Fruit fly (Drosophila melanogaster) whole organism, embryonic: Measurements from ENCODE around the gene PGRP-LE.
A peak's percentile ranks its signal among the peaks of the same experiment; 100 is the strongest.

Experiments used
- BtbVII ChIP-seq: fragments of 200-800 bp; sonication (Bioruptor generic); optimal IDR thresholded peaks from 3 replicates; lab custom pipeline; 2017; ENCODE audit warnings: missing biosample characterization, mild to moderate bottlenecking, missing genetic modification characterization
- CG10274 ChIP-seq: fragments of 200-800 bp; sonication (Bioruptor generic); optimal IDR thresholded peaks from 3 replicates; lab custom pipeline; 2017; ENCODE audit warnings: missing biosample characterization, mild to moderate bottlenecking, missing genetic modification characterization
- CG10366 ChIP-seq: fragments of 200-800 bp; sonication (Bioruptor generic); IDR thresholded peaks from 2 replicates; pipeline ENCODE4 v1.3.6; 2022; ENCODE audit warnings: missing biosample characterization, missing genetic modification characterization
- CG10654 ChIP-seq: fragments of 200-800 bp; sonication (Bioruptor generic); optimal IDR thresholded peaks from 2 replicates; lab custom pipeline; 2016; ENCODE audit warnings: missing biosample characterization, missing genetic modification characterization
- CG11247 ChIP-seq: fragments of 200-800 bp; sonication (Bioruptor generic); IDR thresholded peaks from 2 replicates; pipeline ENCODE4 v1.3.6; 2022; ENCODE audit warnings: missing biosample characterization, missing genetic modification characterization
- CG12299 ChIP-seq: fragments of 200-800 bp; sonication (Bioruptor generic); optimal IDR thresholded peaks from 2 replicates; lab custom pipeline; 2018; ENCODE audit warnings: missing biosample characterization, mild to moderate bottlenecking, missing genetic modification characterization
- CG12769 ChIP-seq: fragments of 200-800 bp; sonication (Bioruptor generic); optimal IDR thresholded peaks from 2 replicates; lab custom pipeline; 2019; ENCODE audit warnings: missing biosample characterization, mild to moderate bottlenecking, missing genetic modification characterization, moderate library complexity
- CG14441 ChIP-seq: fragments of 200-800 bp; sonication (Bioruptor generic); IDR thresholded peaks from 2 replicates; pipeline ENCODE4 v1.3.6; 2022; ENCODE audit warnings: missing biosample characterization, missing genetic modification characterization
- CG14710 ChIP-seq: fragments of 200-800 bp; sonication (Bioruptor generic); optimal IDR thresholded peaks from 3 replicates; lab custom pipeline; 2019; ENCODE audit warnings: missing biosample characterization, mild to moderate bottlenecking, missing genetic modification characterization, moderate library complexity
- CG15601 ChIP-seq: fragments of 200-800 bp; sonication (Bioruptor generic); optimal IDR thresholded peaks from 3 replicates; lab custom pipeline; 2019; ENCODE audit warnings: missing biosample characterization, mild to moderate bottlenecking, missing genetic modification characterization, moderate library complexity
- CG1603 ChIP-seq: fragments of 200-800 bp; sonication (Bioruptor generic); optimal IDR thresholded peaks from 2 replicates; lab custom pipeline; 2019; ENCODE audit warnings: missing biosample characterization, mild to moderate bottlenecking, missing genetic modification characterization, moderate library complexity
- CG17328 ChIP-seq: fragments of 200-800 bp; sonication (Bioruptor generic); IDR thresholded peaks from 2 replicates; pipeline ENCODE4 v1.3.6; 2022; ENCODE audit warnings: missing biosample characterization, missing genetic modification characterization
- CG2712 ChIP-seq: fragments of 200-800 bp; optimal IDR thresholded peaks from 3 replicates; lab custom pipeline; 2019; ENCODE audit warnings: missing biosample characterization, mild to moderate bottlenecking, missing genetic modification characterization, moderate library complexity
- CG30403 ChIP-seq: fragments of 200-800 bp; sonication (Bioruptor generic); optimal IDR thresholded peaks from 3 replicates; lab custom pipeline; 2016; ENCODE audit warnings: missing biosample characterization, missing genetic modification characterization
- CG3407 ChIP-seq: fragments of 200-800 bp; sonication (Bioruptor generic); optimal IDR thresholded peaks from 2 replicates; lab custom pipeline; 2018; ENCODE audit warnings: missing biosample characterization, mild to moderate bottlenecking, missing genetic modification characterization
- CG3838 ChIP-seq: fragments of 200-800 bp; sonication (Bioruptor generic); optimal IDR thresholded peaks from 3 replicates; lab custom pipeline; 2016; ENCODE audit warnings: missing biosample characterization, missing genetic modification characterization
- CG3847 ChIP-seq: fragments of 200-800 bp; sonication (Bioruptor generic); IDR thresholded peaks from 2 replicates; pipeline ENCODE4 v1.3.6; 2022; ENCODE audit warnings: missing biosample characterization, missing genetic modification characterization
- CG43689 ChIP-seq: fragments of 200-800 bp; sonication (Bioruptor generic); IDR thresholded peaks from 2 replicates; pipeline ENCODE4 v1.3.6; 2022; ENCODE audit warnings: missing biosample characterization, missing genetic modification characterization
- CG7786 ChIP-seq: fragments of 200-800 bp; sonication (Bioruptor generic); optimal IDR thresholded peaks from 2 replicates; lab custom pipeline; 2016; ENCODE audit warnings: missing biosample characterization, missing genetic modification characterization
- CHES-1-like ChIP-seq: fragments of 200-800 bp; sonication (Bioruptor generic); optimal IDR thresholded peaks from 2 replicates; lab custom pipeline; 2016; ENCODE audit warnings: missing biosample characterization, missing genetic modification characterization
- Camta ChIP-seq: fragments of 200-800 bp; sonication (Bioruptor generic); optimal IDR thresholded peaks from 2 replicates; lab custom pipeline; 2016; ENCODE audit warnings: missing biosample characterization, missing genetic modification characterization
- Dek ChIP-seq: fragments of 200-800 bp; sonication (Bioruptor generic); optimal IDR thresholded peaks from 3 replicates; lab custom pipeline; 2019; ENCODE audit warnings: missing biosample characterization, mild to moderate bottlenecking, missing genetic modification characterization, moderate library complexity
- HLH3B ChIP-seq: fragments of 200-800 bp; sonication (Bioruptor generic); IDR thresholded peaks from 2 replicates; pipeline ENCODE4 v1.3.6; 2022; ENCODE audit warnings: missing biosample characterization, missing genetic modification characterization
- Hsf ChIP-seq: fragments of 200-800 bp; sonication (Bioruptor generic); optimal IDR thresholded peaks from 3 replicates; lab custom pipeline; 2016; ENCODE audit warnings: missing biosample characterization, missing genetic modification characterization
- Mad ChIP-seq: fragments of 200-800 bp; sonication (Bioruptor generic); optimal IDR thresholded peaks from 2 replicates; lab custom pipeline; 2016; ENCODE audit warnings: missing biosample characterization, missing genetic modification characterization
- Oli ChIP-seq: fragments of 200-800 bp; sonication (Bioruptor generic); optimal IDR thresholded peaks from 2 replicates; lab custom pipeline; 2018; ENCODE audit warnings: missing biosample characterization, mild to moderate bottlenecking, missing genetic modification characterization, moderate library complexity
- PHDP ChIP-seq: fragments of 200-800 bp; sonication (Bioruptor generic); optimal IDR thresholded peaks from 3 replicates; lab custom pipeline; 2018; ENCODE audit warnings: missing biosample characterization, mild to moderate bottlenecking, missing genetic modification characterization, moderate library complexity
- Pdp1 ChIP-seq, 2 experiments: fragments of 200-800 bp; sonication (Bioruptor generic); optimal IDR thresholded peaks; 3 replicates each; lab custom pipeline; 2016; ENCODE audit warnings: missing biosample characterization in 2 of 2, missing genetic modification characterization in 2 of 2, mild to moderate bottlenecking in 1 of 2, moderate library complexity in 1 of 2
- Ptx1 ChIP-seq: fragments of 200-800 bp; sonication (Bioruptor generic); IDR thresholded peaks from 2 replicates; pipeline ENCODE4 v1.3.6; 2022; ENCODE audit warnings: missing biosample characterization, missing genetic modification characterization
- Trl ChIP-seq, 3 experiments: fragments of >200 bp in 2 of 3; fragments of 200-800 bp in 1 of 3; sonication (Bioruptor generic) in 1 of 3; optimal IDR thresholded peaks; 2 replicates in 1 of 3; 3 replicates in 2 of 3; lab custom pipeline; 2016 to 2017; ENCODE audit warnings: missing biosample characterization in 1 of 3, missing genetic modification characterization in 1 of 3
- Vsx1 ChIP-seq: fragments of 200-800 bp; sonication (Bioruptor generic); optimal IDR thresholded peaks from 2 replicates; lab custom pipeline; 2017; ENCODE audit warnings: missing biosample characterization, mild to moderate bottlenecking, missing genetic modification characterization, missing genetic modification reagents
- chn ChIP-seq: fragments of 200-800 bp; sonication (Bioruptor generic); optimal IDR thresholded peaks from 2 replicates; lab custom pipeline; 2016; ENCODE audit warnings: missing biosample characterization, missing genetic modification characterization
- crp ChIP-seq, 2 experiments: fragments of 200-800 bp; sonication (Bioruptor generic); optimal IDR thresholded peaks; 2 replicates in 1 of 2; 3 replicates in 1 of 2; lab custom pipeline; 2017; ENCODE audit warnings: missing biosample characterization in 2 of 2, missing genetic modification characterization in 2 of 2, mild to moderate bottlenecking in 1 of 2, moderate library complexity in 1 of 2
- dimm ChIP-seq: fragments of 200-800 bp; sonication (Bioruptor generic); IDR thresholded peaks from 2 replicates; pipeline ENCODE4 v1.3.6; 2022; ENCODE audit warnings: missing biosample characterization, missing genetic modification characterization
- dmrt11E ChIP-seq: fragments of 200-800 bp; sonication (Bioruptor generic); optimal IDR thresholded peaks from 3 replicates; lab custom pipeline; 2018; ENCODE audit warnings: missing biosample characterization, mild to moderate bottlenecking, missing genetic modification characterization, moderate library complexity
- fd64A ChIP-seq: fragments of 200-800 bp; sonication (Bioruptor generic); optimal IDR thresholded peaks from 3 replicates; lab custom pipeline; 2018; ENCODE audit warnings: missing biosample characterization, mild to moderate bottlenecking, missing genetic modification characterization
- lola ChIP-seq, 3 experiments: fragments of >200 bp in 2 of 3; fragments of 200-800 bp in 1 of 3; sonication (Bioruptor generic) in 1 of 3; optimal IDR thresholded peaks; 2 replicates each; lab custom pipeline; 2017 to 2019; ENCODE audit warnings: missing biosample characterization in 3 of 3, missing genetic modification characterization in 3 of 3, mild to moderate bottlenecking in 1 of 3, moderate library complexity in 1 of 3
- nerfin-1 ChIP-seq: fragments of 200-800 bp; sonication (Bioruptor generic); optimal IDR thresholded peaks from 3 replicates; lab custom pipeline; 2019; ENCODE audit warnings: missing biosample characterization, mild to moderate bottlenecking, missing genetic modification characterization, moderate library complexity
- nmo ChIP-seq: fragments of 200-800 bp; sonication (Bioruptor generic); optimal IDR thresholded peaks from 2 replicates; lab custom pipeline; 2018; ENCODE audit warnings: missing biosample characterization, mild to moderate bottlenecking, missing genetic modification characterization, moderate library complexity
- pnt ChIP-seq: fragments of 200-800 bp; sonication (Bioruptor generic); optimal IDR thresholded peaks from 3 replicates; lab custom pipeline; 2016; ENCODE audit warnings: missing biosample characterization, missing genetic modification characterization
- psq ChIP-seq: fragments of 200-800 bp; sonication (Bioruptor generic); optimal IDR thresholded peaks from 2 replicates; lab custom pipeline; 2017; ENCODE audit warnings: missing biosample characterization, missing genetic modification characterization
- row ChIP-seq: fragments of 200-800 bp; sonication (Bioruptor generic); IDR thresholded peaks from 3 replicates; pipeline ENCODE4 v1.3.6; 2022; ENCODE audit warnings: missing biosample characterization, missing genetic modification characterization
- salm ChIP-seq: fragments of 200-800 bp; sonication (Bioruptor generic); optimal IDR thresholded peaks from 2 replicates; lab custom pipeline; 2018; ENCODE audit warnings: missing biosample characterization, mild to moderate bottlenecking, missing genetic modification characterization
- seq ChIP-seq: fragments of 200-800 bp; sonication (Bioruptor generic); IDR thresholded peaks from 2 replicates; pipeline ENCODE4 v1.3.6; 2022; ENCODE audit warnings: missing biosample characterization, missing genetic modification characterization
- slbo ChIP-seq: fragments of 200-800 bp; sonication (Bioruptor generic); IDR thresholded peaks from 2 replicates; pipeline ENCODE4 v1.3.6; 2022; ENCODE audit warnings: missing biosample characterization, missing genetic modification characterization
- sqz ChIP-seq: fragments of 200-800 bp; sonication (Bioruptor generic); optimal IDR thresholded peaks from 3 replicates; lab custom pipeline; 2018; ENCODE audit warnings: missing biosample characterization, mild to moderate bottlenecking, missing genetic modification characterization
- stc ChIP-seq: fragments of 200-800 bp; sonication (Bioruptor generic); IDR thresholded peaks from 2 replicates; pipeline ENCODE4 v1.3.6; 2022; ENCODE audit warnings: missing biosample characterization, missing genetic modification characterization
- tio ChIP-seq: fragments of 200-800 bp; sonication (Bioruptor generic); optimal IDR thresholded peaks from 2 replicates; lab custom pipeline; 2017; ENCODE audit warnings: missing biosample characterization, missing genetic modification characterization, inconsistent platforms
- yki ChIP-seq: fragments of >200 bp; optimal IDR thresholded peaks from 3 replicates; lab custom pipeline; 2018
- zen ChIP-seq: fragments of 200-800 bp; sonication (Bioruptor generic); optimal IDR thresholded peaks from 3 replicates; lab custom pipeline; 2018; ENCODE audit warnings: missing biosample characterization, mild to moderate bottlenecking, missing genetic modification characterization, moderate library complexity

The PGRP-LE gene

dm6 chrX:15818608-15819184, 15.0 kb upstream of the PGRP-LE start (continued):
- TF ChIP-seq CG17328 (GFP tag; lab: Robert Waterston, UW) (peak; percentile 40; the same call in 1 of the 2 replicates), yki (no peak), Ptx1 (peak; percentile 42), CG3847 (GFP tag; lab: Robert Waterston, UW) (no peak), salm (no peak), stc (GFP tag; lab: Robert Waterston, UW) (peak; percentile 53; the same call in 1 of the 2 replicates), CG2712 (tag; lab: Kevin White, UChicago) (peak; percentile 57), CG1603 (tag; lab: Kevin White, UChicago) (no peak), dimm (GFP tag; lab: Robert Waterston, UW) (no peak), dmrt11E (peak; percentile 46), CG7786 (GFP tag; lab: Kevin White, UChicago) (peak; percentile 11), psq (GFP tag; lab: Kevin White, UChicago) (no peak), CG43689 (GFP tag; lab: Robert Waterston, UW) (no peak), CHES-1-like (GFP tag; lab: Kevin White, UChicago) (no peak), PHDP (tag; lab: Kevin White, UChicago) (no peak), tio (GFP tag; lab: Kevin White, UChicago) (no peak), CG12299 (tag; lab: Kevin White, UChicago) (no peak), nerfin-1 (tag; lab: Kevin White, UChicago) (peak; percentile 26), Hsf (GFP tag; lab: Kevin White, UChicago) (no peak), Dek (no peak), lola (GFP tag; optimal IDR thresholded peaks at IDR 0.05; lab: Kevin White, UChicago) (peak in 1 of 3 experiments; percentile 43), CG10654 (GFP tag; lab: Kevin White, UChicago) (no peak), CG14441 (0 out of 2 replicates have a peak, but pooled peaks have one; percentile 6), pnt (GFP tag; lab: Kevin White, UChicago) (peak; percentile 10), CG10366 (GFP tag; lab: Robert Waterston, UW) (0 out of 2 replicates have a peak, but pooled peaks have one; percentile 16), Mad (GFP tag; lab: Kevin White, UChicago) (no peak), HLH3B (GFP tag; lab: Robert Waterston, UW) (no peak), nmo (GFP tag; lab: Kevin White, UChicago) (peak; percentile 46), row (GFP tag; lab: Robert Waterston, UW) (peak; percentile 84), BtbVII (GFP tag; lab: Kevin White, UChicago) (no peak), Pdp1 (GFP tag; optimal IDR thresholded peaks at IDR 0.05; lab: Kevin White, UChicago) (no peak), slbo (GFP tag; lab: Robert Waterston, UW) (peak; percentile 50; the same call in 1 of the 2 replicates), CG12769 (tag; lab: Kevin White, UChicago) (no peak), fd64A (GFP tag; lab: Kevin White, UChicago) (no peak), Vsx1 (GFP tag; lab: Kevin White, UChicago) (no peak), Camta (GFP tag; lab: Kevin White, UChicago) (peak; percentile 11), chn (GFP tag; lab: Kevin White, UChicago) (peak; percentile 25), CG3838 (GFP tag; lab: Kevin White, UChicago) (no peak), CG30403 (peak; percentile 31), CG14710 (tag; lab: Kevin White, UChicago) (peak; percentile 38), crp (GFP tag; optimal IDR thresholded peaks at IDR 0.05; lab: Kevin White, UChicago) (no peak), CG3407 (GFP tag; lab: Kevin White, UChicago) (no peak), Trl (optimal IDR thresholded peaks at IDR 0.05; lab: Kevin White, UChicago) (no peak), Trl (GFP tag; optimal IDR thresholded peaks at IDR 0.05; lab: Kevin White, UChicago) (no peak), CG10274 (GFP tag; lab: Kevin White, UChicago) (no peak), zen (tag; lab: Kevin White, UChicago) (no peak), Oli (no peak), CG15601 (tag; lab: Kevin White, UChicago) (peak; percentile 4), sqz (GFP tag; lab: Kevin White, UChicago) (no peak), seq (peak; percentile 56; the same call in 1 of the 2 replicates), CG11247 (no peak)
